Fruit fly (Drosophila melanogaster): ENCODE data around the gene SpdS.

DNA sequence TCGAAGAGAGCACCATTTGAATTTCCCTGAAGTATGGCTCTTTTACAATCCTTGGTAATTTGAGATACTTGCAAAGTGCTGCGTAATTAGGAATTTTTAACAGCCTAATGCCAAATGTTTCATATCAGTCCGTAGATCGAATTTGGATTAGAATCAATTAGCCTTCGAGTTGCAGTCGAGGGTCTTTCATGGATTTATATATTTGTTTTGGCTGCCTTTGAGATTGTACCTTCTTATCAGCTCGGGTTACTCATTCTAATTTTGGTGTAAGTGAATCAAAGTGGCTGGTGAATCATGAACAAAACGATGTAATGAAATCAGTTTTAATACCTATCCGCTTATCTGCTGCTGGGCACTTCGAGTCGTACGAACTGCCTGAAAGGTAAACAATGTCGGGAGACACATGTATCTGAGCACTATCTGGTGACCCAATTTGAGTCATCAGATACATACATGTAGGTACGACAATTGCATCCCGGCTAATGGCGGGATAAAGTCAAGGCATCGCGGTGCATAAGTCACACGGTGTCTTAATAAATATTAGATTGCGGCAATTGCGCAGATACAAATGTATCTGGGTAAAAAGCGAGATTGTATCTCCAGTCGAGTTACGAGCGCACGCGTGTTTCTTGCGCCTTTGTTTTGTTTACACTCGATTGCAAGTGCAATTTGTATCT, 35.6 kb upstream of the SpdS start:
- TF ChIP-seq fd96Ca (GFP tag; IDR thresholded peaks at IDR 0.05) (no peak), CG8301 (tag; optimal IDR thresholded peaks at IDR 0.05) (no peak), Pif1A (GFP tag; optimal IDR thresholded peaks at IDR 0.05) (no peak), CG34367 (tag; optimal IDR thresholded peaks at IDR 0.05) (no peak), CG17806 (tag; optimal IDR thresholded peaks at IDR 0.05) (no peak), CG13204 (GFP tag; optimal IDR thresholded peaks at IDR 0.05) (no peak), gl (tag; optimal IDR thresholded peaks at IDR 0.05) (no peak), CG9948 (tag; optimal IDR thresholded peaks at IDR 0.05) (no peak), CG15710 (tag; optimal IDR thresholded peaks at IDR 0.05) (no peak)
